Worm (Caenorhabditis elegans) whole organism, L4 larva: ENCODE results near the gene F48F7.3.

ENCODE experiments used
- F49E8.2 ChIP-seq: sonication (generic microtip); optimal IDR thresholded peaks from 2 replicates; lab custom pipeline; 2016; ENCODE audit warnings: missing compliant biosample characterization, mild to moderate bottlenecking, missing genetic modification characterization, borderline replicate concordance
- R02D3.7 ChIP-seq: fragments of 150-350 bp; sonication (generic microtip); optimal IDR thresholded peaks from 3 replicates; lab custom pipeline; 2014; ENCODE audit warnings: missing biosample characterization, missing genetic modification characterization
- T26A8.4 ChIP-seq: fragments of 200-800 bp; sonication (Bioruptor generic); IDR thresholded peaks from 2 replicates; pipeline ENCODE4 v1.3.6; 2022; ENCODE audit warnings: missing genetic modification characterization, missing compliant biosample characterization
- Y75B8A.6 ChIP-seq: fragments of 200-800 bp; sonication (Bioruptor generic); IDR thresholded peaks from 2 replicates; pipeline ENCODE4 v1.3.6; 2022; ENCODE audit warnings: missing genetic modification reagents, missing genetic modification characterization, missing compliant biosample characterization
- ZK546.5 ChIP-seq, 2 experiments: sonication (generic microtip); optimal IDR thresholded peaks; 2 replicates each; lab custom pipeline; 2017; ENCODE audit warnings: missing biosample characterization in 2 of 2, missing genetic modification characterization in 2 of 2
- aly-2 ChIP-seq: sonication (generic microtip); optimal IDR thresholded peaks from 2 replicates; lab custom pipeline; 2018; ENCODE audit warnings: missing biosample characterization, missing genetic modification characterization
- ama-1 ChIP-seq: fragments of 150-350 bp; optimal IDR thresholded peaks from 2 replicates; lab custom pipeline; 2014; ENCODE audit warnings: inconsistent platforms, mixed read lengths
- ceh-62 ChIP-seq: sonication (generic microtip); optimal IDR thresholded peaks from 2 replicates; lab custom pipeline; 2017; ENCODE audit warnings: missing biosample characterization, missing genetic modification characterization
- cey-2 ChIP-seq: sonication (generic microtip); optimal IDR thresholded peaks from 3 replicates; lab custom pipeline; 2017; ENCODE audit warnings: missing genetic modification characterization, mild to moderate bottlenecking, missing compliant biosample characterization, antibody characterized with exemption, borderline replicate concordance; ENCODE audit not compliant: insufficient read depth
- ctbp-1 ChIP-seq: fragments of 200-800 bp; sonication (Bioruptor generic); IDR thresholded peaks from 2 replicates; pipeline ENCODE4 v1.3.6; 2022; ENCODE audit warnings: missing genetic modification reagents, missing genetic modification characterization, missing compliant biosample characterization
- daf-16 ChIP-seq, 3 experiments: sonication (generic microtip); optimal IDR thresholded peaks; 2 replicates each; lab custom pipeline; 2016 to 2017; ENCODE audit warnings: missing genetic modification characterization in 3 of 3, missing genetic modification reagents in 3 of 3, mild to moderate bottlenecking in 2 of 3, missing compliant biosample characterization in 2 of 3, missing biosample characterization in 1 of 3, moderate library complexity in 1 of 3
- daf-8 ChIP-seq: fragments of 200-800 bp; sonication (Bioruptor generic); IDR thresholded peaks from 2 replicates; pipeline ENCODE4 v1.3.6; 2022; ENCODE audit warnings: missing genetic modification characterization, missing compliant biosample characterization
- dmd-6 ChIP-seq: fragments of 200-800 bp; sonication (Bioruptor generic); IDR thresholded peaks from 2 replicates; pipeline ENCODE4 v1.3.6; 2022; ENCODE audit warnings: missing genetic modification reagents, missing genetic modification characterization, missing compliant biosample characterization
- dmd-8 ChIP-seq: fragments of 200-800 bp; sonication (Bioruptor generic); IDR thresholded peaks from 2 replicates; pipeline ENCODE4 v1.3.6; 2022; ENCODE audit warnings: missing genetic modification characterization, missing compliant biosample characterization
- dmd-9 ChIP-seq: fragments of 200-800 bp; sonication (Bioruptor generic); IDR thresholded peaks from 2 replicates; pipeline ENCODE4 v1.3.6; 2022; ENCODE audit warnings: missing genetic modification reagents, missing genetic modification characterization, missing compliant biosample characterization
- dpl-1 ChIP-seq: fragments of 150-350 bp; optimal IDR thresholded peaks from 2 replicates; lab custom pipeline; 2014; ENCODE audit warnings: missing biosample characterization, missing genetic modification reagents, missing genetic modification characterization
- dve-1 ChIP-seq: sonication (generic microtip); optimal IDR thresholded peaks from 2 replicates; lab custom pipeline; 2017; ENCODE audit warnings: antibody characterized with exemption, mild to moderate bottlenecking, missing genetic modification characterization, missing compliant biosample characterization; ENCODE audit not compliant: insufficient read depth
- hlh-11 ChIP-seq: fragments of 200-800 bp; sonication (Bioruptor generic); optimal IDR thresholded peaks from 2 replicates; lab custom pipeline; 2018; ENCODE audit warnings: mild to moderate bottlenecking, missing genetic modification characterization, missing compliant biosample characterization
- hlh-30 ChIP-seq: sonication (generic microtip); optimal IDR thresholded peaks from 2 replicates; lab custom pipeline; 2017; ENCODE audit warnings: antibody characterized with exemption, mild to moderate bottlenecking, missing genetic modification characterization, missing compliant biosample characterization; ENCODE audit not compliant: insufficient read depth
- jun-1 ChIP-seq: fragments of 150-350 bp; optimal IDR thresholded peaks from 2 replicates; lab custom pipeline; 2014; ENCODE audit warnings: missing biosample characterization, missing genetic modification reagents, missing genetic modification characterization
- lin-1 ChIP-seq: fragments of 200-800 bp; sonication (Bioruptor generic); IDR thresholded peaks from 2 replicates; pipeline ENCODE4 v1.3.6; 2022; ENCODE audit warnings: missing genetic modification reagents, missing genetic modification characterization, missing compliant biosample characterization
- lin-13 ChIP-seq: fragments of 150-350 bp; optimal IDR thresholded peaks from 2 replicates; lab custom pipeline; 2014; ENCODE audit warnings: missing biosample characterization, missing genetic modification reagents, missing genetic modification characterization
- lin-29 ChIP-seq: fragments of 200-800 bp; sonication (Bioruptor generic); IDR thresholded peaks from 2 replicates; pipeline ENCODE4 v1.3.6; 2022; ENCODE audit warnings: missing genetic modification reagents, missing genetic modification characterization, missing compliant biosample characterization
- lin-38 ChIP-seq: fragments of 200-800 bp; sonication (Bioruptor generic); IDR thresholded peaks from 2 replicates; pipeline ENCODE4 v1.3.6; 2022; ENCODE audit warnings: missing genetic modification reagents, missing genetic modification characterization, missing compliant biosample characterization
- lsy-2 ChIP-seq, 2 experiments: fragments of 150-350 bp in 1 of 2; sonication (generic microtip) in 1 of 2; optimal IDR thresholded peaks; 2 replicates each; lab custom pipeline; 2014 to 2017; ENCODE audit warnings: missing biosample characterization in 2 of 2, missing genetic modification characterization in 2 of 2
- mdt-29 ChIP-seq: fragments of 200-800 bp; sonication (Bioruptor generic); IDR thresholded peaks from 2 replicates; pipeline ENCODE4 v1.3.6; 2022; ENCODE audit warnings: missing genetic modification reagents, missing genetic modification characterization, missing compliant biosample characterization
- mep-1 ChIP-seq: fragments of 150-350 bp; sonication (generic microtip); optimal IDR thresholded peaks from 3 replicates; lab custom pipeline; 2014; ENCODE audit warnings: missing biosample characterization, missing genetic modification characterization
- mes-2 ChIP-seq: sonication (generic microtip); optimal IDR thresholded peaks from 2 replicates; lab custom pipeline; 2016; ENCODE audit warnings: missing genotype, mild to moderate bottlenecking, missing genetic modification characterization, missing compliant biosample characterization; ENCODE audit not compliant: poor library complexity, severe bottlenecking
- nhr-10 ChIP-seq: fragments of 150-350 bp; optimal IDR thresholded peaks from 2 replicates; lab custom pipeline; 2014; ENCODE audit warnings: missing biosample characterization, missing genetic modification characterization
- nhr-11 ChIP-seq: fragments of 150-350 bp; optimal IDR thresholded peaks from 2 replicates; lab custom pipeline; 2014; ENCODE audit warnings: missing biosample characterization, missing genetic modification characterization
- nhr-28 ChIP-seq: fragments of 150-350 bp; optimal IDR thresholded peaks from 2 replicates; lab custom pipeline; 2014; ENCODE audit warnings: missing biosample characterization, missing genetic modification characterization
- nhr-41 ChIP-seq: fragments of 200-800 bp; sonication (Bioruptor generic); IDR thresholded peaks from 2 replicates; pipeline ENCODE4 v1.3.6; 2022; ENCODE audit warnings: missing genetic modification reagents, missing genetic modification characterization, missing compliant biosample characterization
- nhr-6 ChIP-seq: fragments of 150-350 bp; optimal IDR thresholded peaks from 2 replicates; lab custom pipeline; 2014; ENCODE audit warnings: missing biosample characterization, missing genetic modification characterization
- nhr-76 ChIP-seq: fragments of 150-350 bp; optimal IDR thresholded peaks from 2 replicates; lab custom pipeline; 2014; ENCODE audit warnings: missing biosample characterization, missing genetic modification characterization
- php-3 ChIP-seq: fragments of 200-800 bp; sonication (Bioruptor generic); IDR thresholded peaks from 2 replicates; pipeline ENCODE4 v1.3.6; 2022; ENCODE audit warnings: missing genetic modification reagents, missing genetic modification characterization, missing compliant biosample characterization
- pqm-1 ChIP-seq: sonication (generic microtip); optimal IDR thresholded peaks from 2 replicates; lab custom pipeline; 2017; ENCODE audit warnings: missing biosample characterization, missing genetic modification characterization
- skn-1 ChIP-seq: fragments of 150-350 bp; optimal IDR thresholded peaks from 2 replicates; lab custom pipeline; 2014; ENCODE audit warnings: missing biosample characterization, missing genetic modification characterization
- snpc-4 ChIP-seq: fragments of 150-350 bp; optimal IDR thresholded peaks from 2 replicates; lab custom pipeline; 2014; ENCODE audit warnings: missing biosample characterization, missing genetic modification characterization
- spr-1 ChIP-seq: sonication (generic microtip); optimal IDR thresholded peaks from 2 replicates; lab custom pipeline; 2016; ENCODE audit warnings: mild to moderate bottlenecking, missing genetic modification characterization, missing compliant biosample characterization
- spr-3 ChIP-seq: fragments of 200-800 bp; sonication (Bioruptor generic); optimal IDR thresholded peaks from 2 replicates; lab custom pipeline; 2018; ENCODE audit warnings: mild to moderate bottlenecking, missing genetic modification characterization, missing compliant biosample characterization
- unc-130 ChIP-seq: sonication (generic microtip); optimal IDR thresholded peaks from 2 replicates; lab custom pipeline; 2016; ENCODE audit warnings: missing genetic modification reagents, missing genetic modification characterization, missing compliant biosample characterization
- zag-1 ChIP-seq: fragments of 150-350 bp; optimal IDR thresholded peaks from 2 replicates; lab custom pipeline; 2014; ENCODE audit warnings: missing biosample characterization, missing genetic modification characterization
- zfp-3 ChIP-seq: fragments of 200-800 bp; sonication (Bioruptor generic); conservative IDR thresholded peaks from 2 replicates; pipeline ENCODE4 v1.3.6; 2022; ENCODE audit warnings: missing genetic modification reagents, missing genetic modification characterization, missing compliant biosample characterization
- zip-11 ChIP-seq: fragments of 200-800 bp; sonication (Bioruptor generic); IDR thresholded peaks from 2 replicates; pipeline ENCODE4 v1.3.6; 2022; ENCODE audit warnings: missing genetic modification characterization, missing compliant biosample characterization
- ztf-11 ChIP-seq: fragments of 150-350 bp; optimal IDR thresholded peaks from 2 replicates; lab custom pipeline; 2014; ENCODE audit warnings: missing biosample characterization, missing genetic modification characterization
- ztf-7 ChIP-seq: fragments of 150-350 bp; optimal IDR thresholded peaks from 2 replicates; lab custom pipeline; 2014; ENCODE audit warnings: missing biosample characterization, missing genetic modification characterization

F48F7.3 gene

DNA sequence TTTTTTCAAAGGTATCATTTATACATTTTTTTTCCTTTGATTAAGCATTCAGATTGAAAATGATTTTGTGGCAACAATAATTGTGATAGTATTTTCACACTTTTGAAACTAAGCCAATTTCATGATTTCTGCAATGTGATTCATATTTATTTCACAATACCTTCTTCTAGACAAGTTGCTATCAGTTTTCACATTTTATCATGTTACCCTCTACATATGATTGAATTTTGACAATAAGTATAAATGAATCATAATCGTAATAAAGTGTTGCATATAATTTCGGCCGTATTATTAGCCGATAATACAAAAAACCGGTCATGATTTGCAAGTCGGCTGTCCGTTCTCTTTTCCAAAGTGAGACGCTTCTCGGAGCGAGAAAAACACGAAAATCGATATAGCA lies 3.9 kb upstream of the F48F7.3 start:
- no peak for TF ChIP-seq nhr-41 (GFP tag; lab: Robert Waterston, UW)
- no peak for TF ChIP-seq lin-29 (GFP tag; lab: Robert Waterston, UW)
- TF ChIP-seq ceh-62 (tag; lab: Kevin White, UChicago) = no peak
- no peak for TF ChIP-seq nhr-10 (tag; lab: Kevin White, UChicago)
- no peak for TF ChIP-seq R02D3.7 (tag; lab: Kevin White, UChicago)
- no peak for TF ChIP-seq dmd-8 (GFP tag; lab: Robert Waterston, UW)
- no peak for TF ChIP-seq F49E8.2 (tag; lab: Kevin White, UChicago)
- TF ChIP-seq hlh-30 = peak; percentile 22
- no peak; the same call in 1 of the 2 replicates for TF ChIP-seq dmd-6 (GFP tag; lab: Robert Waterston, UW)
- TF ChIP-seq Y75B8A.6 (GFP tag; lab: Robert Waterston, UW) = no peak
- no peak for TF ChIP-seq nhr-11 (tag; lab: Kevin White, UChicago)
- TF ChIP-seq ama-1 (lab: Kevin White, UChicago) = no peak
- no peak for TF ChIP-seq spr-3
- peak; percentile 17 for TF ChIP-seq dve-1 (tag; lab: Kevin White, UChicago)
- no peak for TF ChIP-seq lsy-2 (tag; optimal IDR thresholded peaks at IDR 0.05; lab: Kevin White, UChicago)
- TF ChIP-seq dmd-9 (GFP tag; lab: Robert Waterston, UW) = no peak
- no peak for TF ChIP-seq daf-8 (GFP tag; lab: Robert Waterston, UW)
- TF ChIP-seq hlh-11 = no peak
- no peak for TF ChIP-seq lin-38 (GFP tag; lab: Robert Waterston, UW)
- no peak for TF ChIP-seq jun-1 (tag; lab: Kevin White, UChicago)
- TF ChIP-seq aly-2 (tag; lab: Kevin White, UChicago) = no peak
- no peak for TF ChIP-seq mes-2 (tag; lab: Kevin White, UChicago)
- TF ChIP-seq lin-13 (GFP tag; lab: Kevin White, UChicago) = no peak
- TF ChIP-seq pqm-1 (tag; lab: Kevin White, UChicago) = peak; percentile 55
- no peak for TF ChIP-seq zip-11 (GFP tag; lab: Robert Waterston, UW)
- TF ChIP-seq mep-1 = peak; percentile 17
- TF ChIP-seq mdt-29 (GFP tag; lab: Robert Waterston, UW) = no peak
- TF ChIP-seq unc-130 (GFP tag; lab: Kevin White, UChicago) = no peak
- no peak for TF ChIP-seq ztf-11 (tag; lab: Kevin White, UChicago)
- TF ChIP-seq lin-1 (GFP tag; lab: Robert Waterston, UW) = no peak
- TF ChIP-seq snpc-4 (tag; lab: Kevin White, UChicago) = no peak
- no peak for TF ChIP-seq spr-1
- no peak for TF ChIP-seq ctbp-1 (GFP tag; lab: Robert Waterston, UW)
- no peak for TF ChIP-seq daf-16 (GFP tag; optimal IDR thresholded peaks at IDR 0.05; lab: Kevin White, UChicago)
- peak; percentile 29 for TF ChIP-seq daf-16 (tag; optimal IDR thresholded peaks at IDR 0.05; lab: Kevin White, UChicago)
- no peak for TF ChIP-seq ztf-7
- no peak for TF ChIP-seq cey-2
- no peak for TF ChIP-seq skn-1 (tag; lab: Kevin White, UChicago)
- no peak for TF ChIP-seq zfp-3 (GFP tag; lab: Robert Waterston, UW)
- TF ChIP-seq T26A8.4 = no peak
- no peak for TF ChIP-seq dpl-1 (GFP tag; lab: Kevin White, UChicago)
- TF ChIP-seq zag-1 (tag; lab: Kevin White, UChicago) = no peak
- peak; percentile 12 for TF ChIP-seq nhr-28 (tag; lab: Kevin White, UChicago)
- TF ChIP-seq nhr-6 (tag; lab: Kevin White, UChicago) = no peak
- no peak for TF ChIP-seq nhr-76
- TF ChIP-seq ZK546.5 (tag; optimal IDR thresholded peaks at IDR 0.05; lab: Kevin White, UChicago) = no peak
- TF ChIP-seq php-3 (GFP tag; lab: Robert Waterston, UW) = 0 out of 2 replicates have a peak, but pooled peaks have one; percentile 29
